Worm (Caenorhabditis elegans) whole organism, early embryonic: ENCODE results near the gene pes-10.

Experiments
- B0310.2 ChIP-seq: sonication (generic microtip); optimal IDR thresholded peaks from 2 replicates; lab custom pipeline; 2016; ENCODE audit warnings: mild to moderate bottlenecking, missing genetic modification characterization, missing compliant biosample characterization
- F13C5.2 ChIP-seq: sonication (generic microtip); optimal IDR thresholded peaks from 2 replicates; lab custom pipeline; 2017; ENCODE audit warnings: mild to moderate bottlenecking, missing genetic modification characterization, inconsistent platforms, missing compliant biosample characterization
- aly-1 ChIP-seq: sonication (generic microtip); optimal IDR thresholded peaks from 2 replicates; lab custom pipeline; 2016; ENCODE audit warnings: missing genetic modification characterization, missing compliant biosample characterization
- ama-1 ChIP-seq: fragments of 150-350 bp; optimal IDR thresholded peaks from 2 replicates; lab custom pipeline; 2014
- ceh-36 ChIP-seq: sonication (generic microtip); optimal IDR thresholded peaks from 2 replicates; lab custom pipeline; 2016; ENCODE audit warnings: missing genetic modification characterization, inconsistent platforms, missing compliant biosample characterization
- flt-1 ChIP-seq: fragments of 200-800 bp; sonication (Bioruptor generic); IDR thresholded peaks from 2 replicates; pipeline ENCODE4 v1.3.6; 2022; ENCODE audit warnings: missing genetic modification characterization, missing compliant biosample characterization
- hmbx-1 ChIP-seq: sonication (generic microtip); optimal IDR thresholded peaks from 2 replicates; lab custom pipeline; 2016; ENCODE audit warnings: mild to moderate bottlenecking, missing genetic modification characterization, missing compliant biosample characterization
- hnd-1 ChIP-seq: sonication (generic microtip); optimal IDR thresholded peaks from 2 replicates; lab custom pipeline; 2016; ENCODE audit warnings: missing genetic modification characterization, missing compliant biosample characterization
- pes-1 ChIP-seq: fragments of 200-800 bp; sonication (Bioruptor generic); IDR thresholded peaks from 2 replicates; pipeline ENCODE4 v1.3.6; 2022; ENCODE audit warnings: missing genetic modification reagents, missing genetic modification characterization, missing compliant biosample characterization
- scrt-1 ChIP-seq: fragments of 200-800 bp; sonication (Bioruptor generic); IDR thresholded peaks from 2 replicates; pipeline ENCODE4 v1.3.6; 2022; ENCODE audit warnings: missing genetic modification characterization, missing compliant biosample characterization
- sea-1 ChIP-seq: fragments of 200-800 bp; sonication (Bioruptor generic); conservative IDR thresholded peaks from 2 replicates; pipeline ENCODE4 v1.3.6; 2022; ENCODE audit warnings: missing genetic modification characterization, missing compliant biosample characterization
- tbx-11 ChIP-seq: fragments of 200-800 bp; sonication (Bioruptor generic); IDR thresholded peaks from 2 replicates; pipeline ENCODE4 v1.3.6; 2022; ENCODE audit warnings: missing genetic modification characterization, missing compliant biosample characterization
- tbx-37 ChIP-seq: fragments of 200-800 bp; sonication (Bioruptor generic); conservative IDR thresholded peaks from 2 replicates; pipeline ENCODE4 v1.3.6; 2022; ENCODE audit warnings: missing genetic modification reagents, missing genetic modification characterization, missing compliant biosample characterization
- tra-4 ChIP-seq: sonication (generic microtip); optimal IDR thresholded peaks from 2 replicates; lab custom pipeline; 2017; ENCODE audit warnings: missing genetic modification characterization, missing compliant biosample characterization

DNA sequence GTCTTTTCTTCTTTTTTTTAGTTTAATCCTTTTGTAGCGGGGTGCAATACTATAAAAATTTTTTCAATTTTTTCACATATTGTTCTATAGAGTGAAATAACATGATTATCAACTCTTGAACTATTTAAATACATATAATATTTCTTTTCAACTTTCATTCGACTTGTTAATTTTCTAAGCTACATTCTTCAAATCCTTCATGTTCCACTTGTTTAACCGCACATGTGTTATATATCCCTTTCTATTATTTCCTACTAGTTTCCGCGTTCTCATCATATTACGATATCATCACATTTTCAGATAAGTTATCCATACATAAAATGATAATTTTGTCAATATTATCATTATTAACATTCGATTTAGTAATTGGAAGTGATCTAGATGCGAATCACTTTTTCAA, 8.3 kb upstream of the pes-10 start, which contains the start of gene Y46G5A.29:
- no peak for TF ChIP-seq ama-1
- no peak for TF ChIP-seq tbx-11 (GFP tag; lab: Robert Waterston, UW)
- no peak for TF ChIP-seq tra-4 (tag; lab: Kevin White, UChicago)
- no peak for TF ChIP-seq pes-1 (GFP tag; lab: Robert Waterston, UW)
- no peak for TF ChIP-seq scrt-1 (GFP tag; lab: Robert Waterston, UW)
- no peak for TF ChIP-seq hmbx-1 (tag; lab: Kevin White, UChicago)
- no peak for TF ChIP-seq sea-1 (GFP tag; lab: Robert Waterston, UW)
- TF ChIP-seq hnd-1: no peak
- no peak for TF ChIP-seq flt-1 (GFP tag; lab: Robert Waterston, UW)
- TF ChIP-seq ceh-36 (tag; lab: Kevin White, UChicago): no peak
- TF ChIP-seq F13C5.2 (tag; lab: Kevin White, UChicago): no peak
- TF ChIP-seq aly-1: no peak
- no peak for TF ChIP-seq tbx-37 (GFP tag; lab: Robert Waterston, UW)
- no peak for TF ChIP-seq B0310.2 (tag; lab: Kevin White, UChicago)
